Fruit fly (Drosophila melanogaster) whole organism, embryonic: Measurements from ENCODE around the gene CG5608.

Experiments
- BEAF-32 ChIP-seq: fragments of 200-800 bp; sonication (Bioruptor generic); optimal IDR thresholded peaks from 3 replicates; lab custom pipeline; 2017; ENCODE audit warnings: missing biosample characterization, missing genetic modification characterization, mild to moderate bottlenecking, moderate library complexity, missing genetic modification reagents
- Bdp1 ChIP-seq: fragments of 200-800 bp; sonication (Bioruptor generic); optimal IDR thresholded peaks from 3 replicates; lab custom pipeline; 2016; ENCODE audit warnings: missing biosample characterization, missing genetic modification characterization
- Bgb ChIP-seq: fragments of 200-800 bp; sonication (Bioruptor generic); IDR thresholded peaks from 2 replicates; pipeline ENCODE4 v1.3.6; 2022; ENCODE audit warnings: missing biosample characterization, missing genetic modification characterization; ENCODE audit not compliant: partially characterized antibody
- C15 ChIP-seq: fragments of 200-800 bp; sonication (Bioruptor generic); IDR thresholded peaks from 3 replicates; pipeline ENCODE4 v1.3.6; 2022; ENCODE audit warnings: missing biosample characterization, missing genetic modification characterization
- CG10979 ChIP-seq: fragments of 200-800 bp; sonication (Bioruptor generic); optimal IDR thresholded peaks from 2 replicates; lab custom pipeline; 2018; ENCODE audit warnings: missing biosample characterization, mild to moderate bottlenecking, missing genetic modification characterization, moderate library complexity
- CG11723 ChIP-seq: fragments of 200-800 bp; sonication (Bioruptor generic); optimal IDR thresholded peaks from 2 replicates; lab custom pipeline; 2017; ENCODE audit warnings: missing biosample characterization, mild to moderate bottlenecking, missing genetic modification characterization
- CG15269 ChIP-seq: fragments of 200-800 bp; sonication (Bioruptor generic); optimal IDR thresholded peaks from 2 replicates; lab custom pipeline; 2018; ENCODE audit warnings: missing biosample characterization, mild to moderate bottlenecking, missing genetic modification characterization, moderate library complexity
- CG15479 ChIP-seq: fragments of 200-800 bp; sonication (Bioruptor generic); optimal IDR thresholded peaks from 3 replicates; lab custom pipeline; 2019; ENCODE audit warnings: missing biosample characterization, mild to moderate bottlenecking, missing genetic modification characterization, moderate library complexity
- CG15601 ChIP-seq: fragments of 200-800 bp; sonication (Bioruptor generic); optimal IDR thresholded peaks from 3 replicates; lab custom pipeline; 2019; ENCODE audit warnings: missing biosample characterization, mild to moderate bottlenecking, missing genetic modification characterization, moderate library complexity
- CG1603 ChIP-seq: fragments of 200-800 bp; sonication (Bioruptor generic); optimal IDR thresholded peaks from 2 replicates; lab custom pipeline; 2019; ENCODE audit warnings: missing biosample characterization, mild to moderate bottlenecking, missing genetic modification characterization, moderate library complexity
- CG1647 ChIP-seq: fragments of 200-800 bp; sonication (Bioruptor generic); optimal IDR thresholded peaks from 3 replicates; lab custom pipeline; 2016; ENCODE audit warnings: missing biosample characterization, missing genetic modification characterization
- CG17612 ChIP-seq: fragments of 200-800 bp; sonication (Bioruptor generic); IDR thresholded peaks from 2 replicates; pipeline ENCODE4 v1.3.6; 2022; ENCODE audit warnings: missing biosample characterization, missing genetic modification characterization
- CG31388 ChIP-seq: fragments of 200-800 bp; sonication (Bioruptor generic); optimal IDR thresholded peaks from 2 replicates; lab custom pipeline; 2016; ENCODE audit warnings: missing biosample characterization, missing genetic modification characterization
- CG4820 ChIP-seq: fragments of 200-800 bp; sonication (Bioruptor generic); optimal IDR thresholded peaks from 3 replicates; lab custom pipeline; 2016; ENCODE audit warnings: missing biosample characterization, missing genetic modification characterization
- CG6254 ChIP-seq: fragments of 200-800 bp; sonication (Bioruptor generic); optimal IDR thresholded peaks from 3 replicates; lab custom pipeline; 2017; ENCODE audit warnings: mild to moderate bottlenecking, missing biosample characterization, missing genetic modification reagents, missing genetic modification characterization
- CG7786 ChIP-seq: fragments of 200-800 bp; sonication (Bioruptor generic); optimal IDR thresholded peaks from 2 replicates; lab custom pipeline; 2016; ENCODE audit warnings: missing biosample characterization, missing genetic modification characterization
- CG7839 ChIP-seq: fragments of 200-800 bp; sonication (Bioruptor generic); optimal IDR thresholded peaks from 3 replicates; lab custom pipeline; 2018; ENCODE audit warnings: missing biosample characterization, mild to moderate bottlenecking, missing genetic modification characterization, moderate library complexity
- CG8281 ChIP-seq: fragments of 200-800 bp; sonication (Bioruptor generic); optimal IDR thresholded peaks from 2 replicates; lab custom pipeline; 2018; ENCODE audit warnings: missing biosample characterization, mild to moderate bottlenecking, missing genetic modification characterization, moderate library complexity
- CG8478 ChIP-seq: fragments of >200 bp; optimal IDR thresholded peaks from 2 replicates; lab custom pipeline; 2018
- CG8944 ChIP-seq: fragments of 200-800 bp; sonication (Bioruptor generic); optimal IDR thresholded peaks from 3 replicates; lab custom pipeline; 2016; ENCODE audit warnings: missing biosample characterization, missing genetic modification characterization
- CG9817 ChIP-seq: fragments of 200-800 bp; sonication (Bioruptor generic); optimal IDR thresholded peaks from 2 replicates; lab custom pipeline; 2018; ENCODE audit warnings: missing biosample characterization, mild to moderate bottlenecking, missing genetic modification characterization, moderate library complexity
- CG9932 ChIP-seq: fragments of 200-800 bp; sonication (Bioruptor generic); IDR thresholded peaks from 2 replicates; pipeline ENCODE4 v1.3.6; 2022; ENCODE audit warnings: missing biosample characterization, missing genetic modification characterization
- Doc2 ChIP-seq: fragments of 200-800 bp; sonication (Bioruptor generic); IDR thresholded peaks from 2 replicates; pipeline ENCODE4 v1.3.6; 2022; ENCODE audit warnings: missing biosample characterization, missing genetic modification characterization
- Drgx ChIP-seq: fragments of 200-800 bp; sonication (Bioruptor generic); IDR thresholded peaks from 2 replicates; pipeline ENCODE4 v1.3.6; 2022; ENCODE audit warnings: missing biosample characterization, missing genetic modification characterization
- H15 ChIP-seq: fragments of 200-800 bp; sonication (Bioruptor generic); IDR thresholded peaks from 3 replicates; pipeline ENCODE4 v1.3.6; 2022; ENCODE audit warnings: missing biosample characterization, missing genetic modification characterization
- HHEX ChIP-seq: fragments of 200-800 bp; sonication (Bioruptor generic); optimal IDR thresholded peaks from 3 replicates; lab custom pipeline; 2017; ENCODE audit warnings: missing biosample characterization, mild to moderate bottlenecking, missing genetic modification characterization, missing genetic modification reagents
- HLH3B ChIP-seq: fragments of 200-800 bp; sonication (Bioruptor generic); IDR thresholded peaks from 2 replicates; pipeline ENCODE4 v1.3.6; 2022; ENCODE audit warnings: missing biosample characterization, missing genetic modification characterization
- HmgZ ChIP-seq: fragments of 200-800 bp; sonication (Bioruptor generic); optimal IDR thresholded peaks from 2 replicates; lab custom pipeline; 2018; ENCODE audit warnings: missing biosample characterization, mild to moderate bottlenecking, missing genetic modification characterization
- Hr3 ChIP-seq: fragments of 200-800 bp; sonication (Bioruptor generic); optimal IDR thresholded peaks from 3 replicates; lab custom pipeline; 2016; ENCODE audit warnings: missing biosample characterization, missing genetic modification characterization
- Hr78 ChIP-seq, 2 experiments: fragments of 200-800 bp in 1 of 2; fragments of >200 bp in 1 of 2; sonication (Bioruptor generic) in 1 of 2; optimal IDR thresholded peaks; 2 replicates each; lab custom pipeline; 2017 to 2019; ENCODE audit warnings: missing biosample characterization in 2 of 2, missing genetic modification characterization in 2 of 2, mild to moderate bottlenecking in 1 of 2, moderate library complexity in 1 of 2
- Mrtf ChIP-seq: fragments of 200-800 bp; sonication (Bioruptor generic); IDR thresholded peaks from 3 replicates; pipeline ENCODE4 v1.3.6; 2022; ENCODE audit warnings: missing biosample characterization, missing genetic modification characterization
- Myb ChIP-seq: fragments of 200-800 bp; sonication (Bioruptor generic); optimal IDR thresholded peaks from 2 replicates; lab custom pipeline; 2016; ENCODE audit warnings: missing biosample characterization, missing genetic modification characterization
- Neu2 ChIP-seq: fragments of 200-800 bp; sonication (Bioruptor generic); optimal IDR thresholded peaks from 3 replicates; lab custom pipeline; 2016; ENCODE audit warnings: missing biosample characterization, missing genetic modification characterization, borderline replicate concordance
- Nf-YB ChIP-seq: fragments of 200-800 bp; sonication (Bioruptor generic); optimal IDR thresholded peaks from 3 replicates; lab custom pipeline; 2019; ENCODE audit warnings: missing biosample characterization, mild to moderate bottlenecking, missing genetic modification characterization, moderate library complexity
- Optix ChIP-seq: fragments of 200-800 bp; sonication (Bioruptor generic); IDR thresholded peaks from 3 replicates; pipeline ENCODE4 v1.3.6; 2022; ENCODE audit warnings: missing biosample characterization, missing genetic modification characterization
- TFAM ChIP-seq: fragments of 200-800 bp; sonication (Bioruptor generic); optimal IDR thresholded peaks from 2 replicates; lab custom pipeline; 2017; ENCODE audit warnings: missing biosample characterization, missing genetic modification characterization, inconsistent platforms
- Taf1 ChIP-seq: fragments of 200-800 bp; sonication (Bioruptor generic); IDR thresholded peaks from 2 replicates; pipeline ENCODE4 v1.3.6; 2022; ENCODE audit warnings: missing biosample characterization, missing genetic modification characterization
- Xbp1 ChIP-seq: fragments of 200-800 bp; sonication (Bioruptor generic); optimal IDR thresholded peaks from 3 replicates; lab custom pipeline; 2016; ENCODE audit warnings: missing biosample characterization, mild to moderate bottlenecking, missing genetic modification characterization
- Xrp1 ChIP-seq: fragments of 200-800 bp; sonication (Bioruptor generic); IDR thresholded peaks from 2 replicates; pipeline ENCODE4 v1.3.6; 2022; ENCODE audit warnings: missing biosample characterization, missing genetic modification characterization
- amos ChIP-seq: fragments of 200-800 bp; sonication (Bioruptor generic); IDR thresholded peaks from 2 replicates; pipeline ENCODE4 v1.3.6; 2022; ENCODE audit warnings: missing biosample characterization, missing genetic modification characterization; ENCODE audit not compliant: partially characterized antibody
- ara ChIP-seq: fragments of 200-800 bp; sonication (Bioruptor generic); IDR thresholded peaks from 2 replicates; pipeline ENCODE4 v1.3.6; 2022; ENCODE audit warnings: missing biosample characterization, missing genetic modification characterization
- btn ChIP-seq: fragments of 200-800 bp; sonication (Bioruptor generic); optimal IDR thresholded peaks from 2 replicates; lab custom pipeline; 2016; ENCODE audit warnings: missing biosample characterization, missing genetic modification characterization
- cas ChIP-seq: fragments of 200-800 bp; sonication (Bioruptor generic); IDR thresholded peaks from 2 replicates; pipeline ENCODE4 v1.3.6; 2022; ENCODE audit warnings: missing biosample characterization, missing genetic modification characterization
- en ChIP-seq: fragments of 200-800 bp; sonication (Bioruptor generic); optimal IDR thresholded peaks from 2 replicates; lab custom pipeline; 2016; ENCODE audit warnings: missing biosample characterization, missing genetic modification characterization
- fu2 ChIP-seq: fragments of 200-800 bp; sonication (Bioruptor generic); optimal IDR thresholded peaks from 2 replicates; lab custom pipeline; 2016; ENCODE audit warnings: missing biosample characterization, missing genetic modification characterization
- lilli ChIP-seq: fragments of 200-800 bp; sonication (Bioruptor generic); optimal IDR thresholded peaks from 3 replicates; lab custom pipeline; 2016; ENCODE audit warnings: missing biosample characterization, missing genetic modification characterization
- nerfin-1 ChIP-seq: fragments of 200-800 bp; sonication (Bioruptor generic); optimal IDR thresholded peaks from 3 replicates; lab custom pipeline; 2019; ENCODE audit warnings: missing biosample characterization, mild to moderate bottlenecking, missing genetic modification characterization, moderate library complexity
- odd ChIP-seq: fragments of 200-800 bp; sonication (Bioruptor generic); optimal IDR thresholded peaks from 2 replicates; lab custom pipeline; 2017; ENCODE audit warnings: missing biosample characterization, mild to moderate bottlenecking, missing genetic modification characterization
- pros ChIP-seq: fragments of 200-800 bp; sonication (Bioruptor generic); optimal IDR thresholded peaks from 3 replicates; lab custom pipeline; 2019; ENCODE audit warnings: missing biosample characterization, mild to moderate bottlenecking, missing genetic modification characterization, moderate library complexity
- unpg ChIP-seq: fragments of 200-800 bp; sonication (Bioruptor generic); optimal IDR thresholded peaks from 3 replicates; lab custom pipeline; 2018; ENCODE audit warnings: missing biosample characterization, mild to moderate bottlenecking, missing genetic modification characterization, moderate library complexity
- wek ChIP-seq: fragments of 200-800 bp; sonication (Bioruptor generic); optimal IDR thresholded peaks from 3 replicates; lab custom pipeline; 2018; ENCODE audit warnings: missing biosample characterization, mild to moderate bottlenecking, missing genetic modification characterization, moderate library complexity

CG5608 gene

dm6 chr3R:12448889-12449314, 16.2 kb downstream of the CG5608 start, which contains the start of gene CG18549 (continued):
- TF ChIP-seq CG15601 (tag; lab: Kevin White, UChicago) (peak; percentile 99), CG10979 (tag; lab: Kevin White, UChicago) (peak; percentile 100), Bdp1 (GFP tag; lab: Kevin White, UChicago) (peak; percentile 96), CG8478 (no peak), Xrp1 (GFP tag; lab: Robert Waterston, UW) (peak; percentile 100), Hr78 (GFP tag; optimal IDR thresholded peaks at IDR 0.05; lab: Kevin White, UChicago) (peak in 1 of 2 experiments; percentile 99), Optix (peak; percentile 99), en (peak; percentile 99), Bgb (GFP tag; lab: Robert Waterston, UW) (peak; percentile 82), CG6254 (GFP tag; lab: Kevin White, UChicago) (peak; percentile 98), Hr3 (GFP tag; lab: Kevin White, UChicago) (peak; percentile 100), CG9932 (GFP tag; lab: Robert Waterston, UW) (peak; percentile 99), lilli (GFP tag; lab: Kevin White, UChicago) (peak; percentile 100), pros (GFP tag; lab: Kevin White, UChicago) (peak; percentile 90), CG11723 (GFP tag; lab: Kevin White, UChicago) (peak; percentile 99), CG1647 (GFP tag; lab: Kevin White, UChicago) (peak; percentile 99), Mrtf (GFP tag; lab: Robert Waterston, UW) (peak; percentile 99), HHEX (GFP tag; lab: Kevin White, UChicago) (peak; percentile 100), CG9817 (peak; percentile 100), Xbp1 (GFP tag; lab: Kevin White, UChicago) (peak; percentile 100), CG1603 (tag; lab: Kevin White, UChicago) (peak; percentile 97), Neu2 (GFP tag; lab: Kevin White, UChicago) (peak; percentile 91), wek (GFP tag; lab: Kevin White, UChicago) (peak; percentile 98), CG4820 (GFP tag; lab: Kevin White, UChicago) (peak; percentile 99), C15 (GFP tag; lab: Robert Waterston, UW) (peak; percentile 99), CG15479 (peak; percentile 71), CG17612 (GFP tag; lab: Robert Waterston, UW) (peak; percentile 99), CG7786 (peak; percentile 98), Taf1 (GFP tag; lab: Robert Waterston, UW) (peak; percentile 98), CG31388 (GFP tag; lab: Kevin White, UChicago) (peak; percentile 99), btn (peak; percentile 99), CG8944 (peak; percentile 99), unpg (peak; percentile 100), HmgZ (tag; lab: Kevin White, UChicago) (peak; percentile 100), H15 (GFP tag; lab: Robert Waterston, UW) (peak; percentile 100), Doc2 (GFP tag; lab: Robert Waterston, UW) (peak; percentile 98), HLH3B (GFP tag; lab: Robert Waterston, UW) (peak; percentile 100), ara (GFP tag; lab: Robert Waterston, UW) (peak; percentile 100), CG15269 (peak; percentile 100), Drgx (GFP tag; lab: Robert Waterston, UW) (peak; percentile 100), TFAM (GFP tag; lab: Kevin White, UChicago) (peak; percentile 96), Myb (GFP tag; lab: Kevin White, UChicago) (peak; percentile 92), nerfin-1 (peak; percentile 100), cas (GFP tag; lab: Robert Waterston, UW) (peak; percentile 99), CG8281 (tag; lab: Kevin White, UChicago) (peak; percentile 97), BEAF-32 (GFP tag; lab: Kevin White, UChicago) (peak; percentile 85), CG7839 (tag; lab: Kevin White, UChicago) (peak; percentile 100), amos (GFP tag; lab: Robert Waterston, UW) (peak; percentile 85), odd (GFP tag; lab: Kevin White, UChicago) (peak; percentile 100), fu2 (GFP tag; lab: Kevin White, UChicago) (peak; percentile 98), Nf-YB (GFP tag; lab: Kevin White, UChicago) (peak; percentile 93)
